Fruit fly (Drosophila melanogaster) whole organism, embryonic: ENCODE results near the gene CG14340.

Experiments used
- Abd-B ChIP-seq: fragments of 200-800 bp; sonication (Bioruptor generic); optimal IDR thresholded peaks from 2 replicates; lab custom pipeline; 2018; ENCODE audit warnings: missing biosample characterization, mild to moderate bottlenecking, missing genetic modification characterization, moderate library complexity
- Atf-2 ChIP-seq: fragments of 200-800 bp; sonication (Bioruptor generic); optimal IDR thresholded peaks from 2 replicates; lab custom pipeline; 2016; ENCODE audit warnings: missing biosample characterization, missing genetic modification characterization
- CG10209 ChIP-seq: fragments of 200-800 bp; sonication (Bioruptor generic); optimal IDR thresholded peaks from 3 replicates; lab custom pipeline; 2017; ENCODE audit warnings: missing biosample characterization, mild to moderate bottlenecking, missing genetic modification characterization, missing genetic modification reagents
- CG10979 ChIP-seq: fragments of 200-800 bp; sonication (Bioruptor generic); optimal IDR thresholded peaks from 2 replicates; lab custom pipeline; 2018; ENCODE audit warnings: missing biosample characterization, mild to moderate bottlenecking, missing genetic modification characterization, moderate library complexity
- CG11696 ChIP-seq: fragments of 200-800 bp; sonication (Bioruptor generic); IDR thresholded peaks from 2 replicates; pipeline ENCODE4 v1.3.6; 2022; ENCODE audit warnings: missing biosample characterization, missing genetic modification characterization
- CG1233 ChIP-seq: fragments of 200-800 bp; sonication (Bioruptor generic); optimal IDR thresholded peaks from 4 replicates; lab custom pipeline; 2018; ENCODE audit warnings: missing biosample characterization, mild to moderate bottlenecking, missing genetic modification characterization
- CG14014 ChIP-seq: fragments of 200-800 bp; sonication (Bioruptor generic); IDR thresholded peaks from 2 replicates; pipeline ENCODE4 v1.3.6; 2022; ENCODE audit warnings: missing biosample characterization, missing genetic modification characterization
- CG14860 ChIP-seq: fragments of 200-800 bp; sonication (Bioruptor generic); IDR thresholded peaks from 3 replicates; pipeline ENCODE4 v1.3.6; 2022; ENCODE audit warnings: missing biosample characterization, missing genetic modification characterization; ENCODE audit not compliant: partially characterized antibody
- CG15011 ChIP-seq: fragments of 200-800 bp; sonication (Bioruptor generic); optimal IDR thresholded peaks from 3 replicates; lab custom pipeline; 2018; ENCODE audit warnings: missing biosample characterization, mild to moderate bottlenecking, missing genetic modification characterization
- CG15269 ChIP-seq: fragments of 200-800 bp; sonication (Bioruptor generic); optimal IDR thresholded peaks from 2 replicates; lab custom pipeline; 2018; ENCODE audit warnings: missing biosample characterization, mild to moderate bottlenecking, missing genetic modification characterization, moderate library complexity
- CG17186 ChIP-seq: fragments of 200-800 bp; sonication (Bioruptor generic); optimal IDR thresholded peaks from 3 replicates; lab custom pipeline; 2017; ENCODE audit warnings: missing biosample characterization, missing genetic modification reagents, missing genetic modification characterization
- CG30020 ChIP-seq: fragments of 200-800 bp; optimal IDR thresholded peaks from 2 replicates; lab custom pipeline; 2019; ENCODE audit warnings: missing biosample characterization, mild to moderate bottlenecking, missing genetic modification characterization, moderate library complexity
- CG32532 ChIP-seq: fragments of 200-800 bp; sonication (Bioruptor generic); IDR thresholded peaks from 2 replicates; pipeline ENCODE4 v1.3.6; 2022; ENCODE audit warnings: missing biosample characterization, missing genetic modification characterization
- CG34224 ChIP-seq: fragments of 200-800 bp; sonication (Bioruptor generic); IDR thresholded peaks from 3 replicates; pipeline ENCODE4 v1.3.6; 2022; ENCODE audit warnings: missing biosample characterization, missing genetic modification characterization; ENCODE audit not compliant: partially characterized antibody
- CG4730 ChIP-seq: fragments of 200-800 bp; sonication (Bioruptor generic); IDR thresholded peaks from 2 replicates; pipeline ENCODE4 v1.3.6; 2022; ENCODE audit warnings: missing biosample characterization, missing genetic modification characterization
- CG4820 ChIP-seq: fragments of 200-800 bp; sonication (Bioruptor generic); optimal IDR thresholded peaks from 3 replicates; lab custom pipeline; 2016; ENCODE audit warnings: missing biosample characterization, missing genetic modification characterization
- CG6654 ChIP-seq: fragments of 200-800 bp; sonication (Bioruptor generic); optimal IDR thresholded peaks from 2 replicates; lab custom pipeline; 2017; ENCODE audit warnings: missing biosample characterization, mild to moderate bottlenecking, missing genetic modification characterization
- CG7372 ChIP-seq: fragments of 200-800 bp; sonication (Bioruptor generic); IDR thresholded peaks from 2 replicates; pipeline ENCODE4 v1.3.6; 2022; ENCODE audit warnings: missing biosample characterization, missing genetic modification characterization
- Dad ChIP-seq: fragments of 200-800 bp; sonication (Bioruptor generic); optimal IDR thresholded peaks from 3 replicates; lab custom pipeline; 2016; ENCODE audit warnings: missing biosample characterization, missing genetic modification characterization
- Deaf1 ChIP-seq: fragments of 200-800 bp; optimal IDR thresholded peaks from 3 replicates; lab custom pipeline; 2019; ENCODE audit warnings: missing biosample characterization, mild to moderate bottlenecking, missing genetic modification characterization, moderate library complexity
- Dfd ChIP-seq, 2 experiments: fragments of >200 bp; optimal IDR thresholded peaks; 2 replicates each; lab custom pipeline; 2017; ENCODE audit warnings: missing biosample characterization in 2 of 2, missing genetic modification characterization in 2 of 2
- Dip3 ChIP-seq: fragments of 200-800 bp; sonication (Bioruptor generic); optimal IDR thresholded peaks from 3 replicates; lab custom pipeline; 2016; ENCODE audit warnings: missing biosample characterization, missing genetic modification characterization
- Doc3 ChIP-seq: fragments of 200-800 bp; sonication (Bioruptor generic); IDR thresholded peaks from 3 replicates; pipeline ENCODE4 v1.3.6; 2022; ENCODE audit warnings: missing biosample characterization, missing genetic modification characterization; ENCODE audit not compliant: partially characterized antibody
- Dp ChIP-seq: fragments of 200-800 bp; sonication (Bioruptor generic); optimal IDR thresholded peaks from 2 replicates; lab custom pipeline; 2018; ENCODE audit warnings: missing biosample characterization, mild to moderate bottlenecking, missing genetic modification characterization, moderate library complexity
- Ets97D ChIP-seq: fragments of 200-800 bp; sonication (Bioruptor generic); optimal IDR thresholded peaks from 3 replicates; lab custom pipeline; 2016; ENCODE audit warnings: missing biosample characterization, missing genetic modification characterization
- Fer1 ChIP-seq: fragments of 200-800 bp; sonication (Bioruptor generic); optimal IDR thresholded peaks from 2 replicates; lab custom pipeline; 2017; ENCODE audit warnings: missing biosample characterization, mild to moderate bottlenecking, missing genetic modification characterization
- Fer3 ChIP-seq: fragments of 200-800 bp; sonication (Bioruptor generic); optimal IDR thresholded peaks from 2 replicates; lab custom pipeline; 2018; ENCODE audit warnings: missing biosample characterization, mild to moderate bottlenecking, missing genetic modification characterization, moderate library complexity
- Gsc ChIP-seq: fragments of 200-800 bp; sonication (Bioruptor generic); IDR thresholded peaks from 2 replicates; pipeline ENCODE4 v1.3.6; 2022; ENCODE audit warnings: missing biosample characterization, missing genetic modification characterization
- HHEX ChIP-seq: fragments of 200-800 bp; sonication (Bioruptor generic); optimal IDR thresholded peaks from 3 replicates; lab custom pipeline; 2017; ENCODE audit warnings: missing biosample characterization, mild to moderate bottlenecking, missing genetic modification characterization, missing genetic modification reagents
- Hey ChIP-seq: fragments of 200-800 bp; sonication (Bioruptor generic); optimal IDR thresholded peaks from 3 replicates; lab custom pipeline; 2018; ENCODE audit warnings: missing biosample characterization, mild to moderate bottlenecking, missing genetic modification characterization
- HmgZ ChIP-seq: fragments of 200-800 bp; sonication (Bioruptor generic); optimal IDR thresholded peaks from 2 replicates; lab custom pipeline; 2018; ENCODE audit warnings: missing biosample characterization, mild to moderate bottlenecking, missing genetic modification characterization
- Jarid2 ChIP-seq: fragments of 200-800 bp; sonication (Bioruptor generic); optimal IDR thresholded peaks from 3 replicates; lab custom pipeline; 2017; ENCODE audit warnings: mild to moderate bottlenecking, missing biosample characterization, missing genetic modification reagents, missing genetic modification characterization
- Oaz ChIP-seq: fragments of 200-800 bp; sonication (Bioruptor generic); IDR thresholded peaks from 2 replicates; pipeline ENCODE4 v1.3.6; 2022; ENCODE audit warnings: missing biosample characterization, missing genetic modification characterization
- Stat92E ChIP-seq, 3 experiments: fragments of >200 bp in 2 of 3; fragments of 200-800 bp in 1 of 3; sonication (Bioruptor generic) in 1 of 3; optimal IDR thresholded peaks; 2 replicates each; lab custom pipeline; 2017 to 2019; ENCODE audit warnings: missing biosample characterization in 3 of 3, missing genetic modification characterization in 3 of 3, mild to moderate bottlenecking in 1 of 3, moderate library complexity in 1 of 3
- Trl ChIP-seq, 3 experiments: fragments of >200 bp in 2 of 3; fragments of 200-800 bp in 1 of 3; sonication (Bioruptor generic) in 1 of 3; optimal IDR thresholded peaks; 2 replicates in 1 of 3; 3 replicates in 2 of 3; lab custom pipeline; 2016 to 2017; ENCODE audit warnings: missing biosample characterization in 1 of 3, missing genetic modification characterization in 1 of 3
- Usf ChIP-seq: fragments of 200-800 bp; sonication (Bioruptor generic); optimal IDR thresholded peaks from 2 replicates; lab custom pipeline; 2017; ENCODE audit warnings: missing genotype, missing biosample characterization, missing genetic modification characterization
- ab ChIP-seq: fragments of 200-800 bp; sonication (Bioruptor generic); optimal IDR thresholded peaks from 2 replicates; lab custom pipeline; 2016; ENCODE audit warnings: missing biosample characterization, missing genetic modification characterization
- ash1 ChIP-seq: fragments of 200-800 bp; sonication (Bioruptor generic); optimal IDR thresholded peaks from 2 replicates; lab custom pipeline; 2018; ENCODE audit warnings: missing biosample characterization, mild to moderate bottlenecking, missing genetic modification characterization
- crp ChIP-seq, 2 experiments: fragments of 200-800 bp; sonication (Bioruptor generic); optimal IDR thresholded peaks; 2 replicates in 1 of 2; 3 replicates in 1 of 2; lab custom pipeline; 2017; ENCODE audit warnings: missing biosample characterization in 2 of 2, missing genetic modification characterization in 2 of 2, mild to moderate bottlenecking in 1 of 2, moderate library complexity in 1 of 2
- dimm ChIP-seq: fragments of 200-800 bp; sonication (Bioruptor generic); IDR thresholded peaks from 2 replicates; pipeline ENCODE4 v1.3.6; 2022; ENCODE audit warnings: missing biosample characterization, missing genetic modification characterization
- exex ChIP-seq: fragments of 200-800 bp; sonication (Bioruptor generic); optimal IDR thresholded peaks from 4 replicates; lab custom pipeline; 2018; ENCODE audit warnings: missing biosample characterization, mild to moderate bottlenecking, missing genetic modification characterization, moderate library complexity
- eyg ChIP-seq: fragments of 200-800 bp; sonication (Bioruptor generic); optimal IDR thresholded peaks from 3 replicates; lab custom pipeline; 2016; ENCODE audit warnings: missing biosample characterization, missing genetic modification characterization
- gcm ChIP-seq: fragments of 200-800 bp; sonication (Bioruptor generic); optimal IDR thresholded peaks from 2 replicates; lab custom pipeline; 2019; ENCODE audit warnings: missing biosample characterization, mild to moderate bottlenecking, missing genetic modification characterization, moderate library complexity
- her ChIP-seq: fragments of 200-800 bp; sonication (Bioruptor generic); optimal IDR thresholded peaks from 2 replicates; lab custom pipeline; 2016; ENCODE audit warnings: missing biosample characterization, missing genetic modification characterization
- lov ChIP-seq, 2 experiments: fragments of 200-800 bp in 1 of 2; fragments of >200 bp in 1 of 2; sonication (Bioruptor generic) in 1 of 2; IDR thresholded peaks in 1 of 2; optimal IDR thresholded peaks in 1 of 2; 2 replicates in 1 of 2; 3 replicates in 1 of 2; pipeline versions ENCODE4 v1.3.6 to Lab custom; 2017 to 2022; ENCODE audit warnings: missing biosample characterization in 1 of 2, missing genetic modification characterization in 1 of 2
- luna ChIP-seq: fragments of 200-800 bp; sonication (Bioruptor generic); optimal IDR thresholded peaks from 2 replicates; lab custom pipeline; 2016; ENCODE audit warnings: missing biosample characterization, missing genetic modification characterization
- nau ChIP-seq: fragments of 200-800 bp; sonication (Bioruptor generic); optimal IDR thresholded peaks from 3 replicates; lab custom pipeline; 2017; ENCODE audit warnings: missing biosample characterization, mild to moderate bottlenecking, missing genetic modification characterization, missing genetic modification reagents
- shn ChIP-seq: fragments of 200-800 bp; sonication (Bioruptor generic); optimal IDR thresholded peaks from 3 replicates; lab custom pipeline; 2016; ENCODE audit warnings: missing biosample characterization, missing genetic modification characterization
- sima ChIP-seq: fragments of 200-800 bp; sonication (Bioruptor generic); optimal IDR thresholded peaks from 2 replicates; lab custom pipeline; 2016; ENCODE audit warnings: missing biosample characterization, missing genetic modification characterization

The CG14340 gene

dm6 chr2L:1075753-1076152, 37.0 kb upstream of the CG14340 start (continued):
- TF ChIP-seq CG4820 (peak; percentile 94), CG30020 (peak; percentile 54), eyg (GFP tag; lab: Kevin White, UChicago) (peak; percentile 84), nau (GFP tag; lab: Kevin White, UChicago) (peak; percentile 78), Dfd (GFP tag; optimal IDR thresholded peaks at IDR 0.05; lab: Kevin White, UChicago) (no peak), Ets97D (GFP tag; lab: Kevin White, UChicago) (peak; percentile 67), CG14014 (GFP tag; lab: Robert Waterston, UW) (peak; percentile 91), Fer3 (peak; percentile 78), Dp (GFP tag; lab: Kevin White, UChicago) (no peak), ab (peak; percentile 89), HmgZ (tag; lab: Kevin White, UChicago) (peak; percentile 66), CG7372 (GFP tag; lab: Robert Waterston, UW) (peak; percentile 82), Deaf1 (tag; lab: Kevin White, UChicago) (peak; percentile 32), CG14860 (no peak), Stat92E (GFP tag; optimal IDR thresholded peaks at IDR 0.05; lab: Kevin White, UChicago) (peak in 1 of 3 experiments; percentile 93), HHEX (GFP tag; lab: Kevin White, UChicago) (peak; percentile 83), Atf-2 (GFP tag; lab: Kevin White, UChicago) (peak; percentile 93), Dip3 (GFP tag; lab: Kevin White, UChicago) (peak; percentile 71), CG10209 (GFP tag; lab: Kevin White, UChicago) (peak; percentile 92), sima (GFP tag; lab: Kevin White, UChicago) (peak; percentile 54), dimm (GFP tag; lab: Robert Waterston, UW) (peak; percentile 90), CG32532 (peak; percentile 81), CG4730 (GFP tag; lab: Robert Waterston, UW) (peak; percentile 89), CG17186 (GFP tag; lab: Kevin White, UChicago) (peak; percentile 80), exex (tag; lab: Kevin White, UChicago) (no peak), Doc3 (GFP tag; lab: Robert Waterston, UW) (no peak), CG15269 (tag; lab: Kevin White, UChicago) (peak; percentile 87), CG10979 (tag; lab: Kevin White, UChicago) (peak; percentile 95), her (peak; percentile 90), CG15011 (peak; percentile 58), Gsc (peak; percentile 90), Usf (GFP tag; lab: Kevin White, UChicago) (peak; percentile 81), Jarid2 (peak; percentile 57), CG1233 (GFP tag; lab: Kevin White, UChicago) (peak; percentile 81), Trl (optimal IDR thresholded peaks at IDR 0.05; lab: Kevin White, UChicago) (no peak), Trl (GFP tag; optimal IDR thresholded peaks at IDR 0.05; lab: Kevin White, UChicago) (peak; percentile 91), Dad (peak; percentile 92), crp (GFP tag; optimal IDR thresholded peaks at IDR 0.05; lab: Kevin White, UChicago) (peak in 1 of 2 experiments; percentile 61), CG11696 (GFP tag; lab: Robert Waterston, UW) (peak; percentile 80), Oaz (GFP tag; lab: Robert Waterston, UW) (peak; percentile 81), CG34224 (GFP tag; lab: Robert Waterston, UW) (no peak), Abd-B (GFP tag; lab: Kevin White, UChicago) (peak; percentile 96), shn (GFP tag; lab: Kevin White, UChicago) (peak; percentile 93), lov (optimal IDR thresholded peaks at IDR 0.05; lab: Kevin White, UChicago) (no peak), lov (GFP tag; IDR thresholded peaks at IDR 0.05; lab: Robert Waterston, UW) (peak; percentile 96), gcm (peak; percentile 85), ash1 (no peak), Hey (tag; lab: Kevin White, UChicago) (peak; percentile 25), Fer1 (GFP tag; lab: Kevin White, UChicago) (peak; percentile 64), CG6654 (GFP tag; lab: Kevin White, UChicago) (peak; percentile 65), luna (GFP tag; lab: Kevin White, UChicago) (no peak)
